Worm (Caenorhabditis elegans) whole organism, L4 larva: ENCODE measurements around the gene K08F4.5.

Experiments
- T20F7.1 ChIP-seq: fragments of 200-800 bp; sonication (Bioruptor generic); optimal IDR thresholded peaks from 2 replicates; lab custom pipeline; 2018; ENCODE audit warnings: mild to moderate bottlenecking, missing genetic modification characterization, missing compliant biosample characterization
- T26A8.4 ChIP-seq: fragments of 200-800 bp; sonication (Bioruptor generic); IDR thresholded peaks from 2 replicates; pipeline ENCODE4 v1.3.6; 2022; ENCODE audit warnings: missing genetic modification characterization, missing compliant biosample characterization
- aha-1 ChIP-seq: fragments of 150-350 bp; peaks from one replicate; lab custom pipeline; 2014; ENCODE audit warnings: missing biosample characterization, missing genetic modification characterization
- ceh-28 ChIP-seq: fragments of 150-350 bp; optimal IDR thresholded peaks from 2 replicates; lab custom pipeline; 2014; ENCODE audit warnings: missing biosample characterization, missing genetic modification reagents, missing genetic modification characterization
- ceh-62 ChIP-seq: sonication (generic microtip); optimal IDR thresholded peaks from 2 replicates; lab custom pipeline; 2017; ENCODE audit warnings: missing biosample characterization, missing genetic modification characterization
- ces-1 ChIP-seq: fragments of 150-350 bp; sonication (generic microtip); optimal IDR thresholded peaks from 4 replicates; lab custom pipeline; 2014; ENCODE audit warnings: missing biosample characterization, missing genetic modification reagents, missing genetic modification characterization
- ctbp-1 ChIP-seq: fragments of 200-800 bp; sonication (Bioruptor generic); IDR thresholded peaks from 2 replicates; pipeline ENCODE4 v1.3.6; 2022; ENCODE audit warnings: missing genetic modification reagents, missing genetic modification characterization, missing compliant biosample characterization
- daf-16 ChIP-seq, 3 experiments: sonication (generic microtip); optimal IDR thresholded peaks; 2 replicates each; lab custom pipeline; 2016 to 2017; ENCODE audit warnings: missing genetic modification characterization in 3 of 3, missing genetic modification reagents in 3 of 3, mild to moderate bottlenecking in 2 of 3, missing compliant biosample characterization in 2 of 3, missing biosample characterization in 1 of 3, moderate library complexity in 1 of 3
- daf-19 ChIP-seq: fragments of 200-800 bp; sonication (Bioruptor generic); conservative IDR thresholded peaks from 2 replicates; pipeline ENCODE4 v1.3.6; 2022; ENCODE audit warnings: missing genetic modification characterization, missing compliant biosample characterization
- dmd-6 ChIP-seq: fragments of 200-800 bp; sonication (Bioruptor generic); IDR thresholded peaks from 2 replicates; pipeline ENCODE4 v1.3.6; 2022; ENCODE audit warnings: missing genetic modification reagents, missing genetic modification characterization, missing compliant biosample characterization
- dmd-9 ChIP-seq: fragments of 200-800 bp; sonication (Bioruptor generic); IDR thresholded peaks from 2 replicates; pipeline ENCODE4 v1.3.6; 2022; ENCODE audit warnings: missing genetic modification reagents, missing genetic modification characterization, missing compliant biosample characterization
- dpl-1 ChIP-seq: fragments of 150-350 bp; optimal IDR thresholded peaks from 2 replicates; lab custom pipeline; 2014; ENCODE audit warnings: missing biosample characterization, missing genetic modification reagents, missing genetic modification characterization
- dve-1 ChIP-seq: sonication (generic microtip); optimal IDR thresholded peaks from 2 replicates; lab custom pipeline; 2017; ENCODE audit warnings: antibody characterized with exemption, mild to moderate bottlenecking, missing genetic modification characterization, missing compliant biosample characterization; ENCODE audit not compliant: insufficient read depth
- fkh-10 ChIP-seq: fragments of 150-350 bp; optimal IDR thresholded peaks from 2 replicates; lab custom pipeline; 2014; ENCODE audit warnings: missing biosample characterization, missing genetic modification reagents, missing genetic modification characterization
- hlh-30 ChIP-seq: sonication (generic microtip); optimal IDR thresholded peaks from 2 replicates; lab custom pipeline; 2017; ENCODE audit warnings: antibody characterized with exemption, mild to moderate bottlenecking, missing genetic modification characterization, missing compliant biosample characterization; ENCODE audit not compliant: insufficient read depth
- lin-13 ChIP-seq: fragments of 150-350 bp; optimal IDR thresholded peaks from 2 replicates; lab custom pipeline; 2014; ENCODE audit warnings: missing biosample characterization, missing genetic modification reagents, missing genetic modification characterization
- lin-29 ChIP-seq: fragments of 200-800 bp; sonication (Bioruptor generic); IDR thresholded peaks from 2 replicates; pipeline ENCODE4 v1.3.6; 2022; ENCODE audit warnings: missing genetic modification reagents, missing genetic modification characterization, missing compliant biosample characterization
- lin-38 ChIP-seq: fragments of 200-800 bp; sonication (Bioruptor generic); IDR thresholded peaks from 2 replicates; pipeline ENCODE4 v1.3.6; 2022; ENCODE audit warnings: missing genetic modification reagents, missing genetic modification characterization, missing compliant biosample characterization
- lsy-2 ChIP-seq, 2 experiments: fragments of 150-350 bp in 1 of 2; sonication (generic microtip) in 1 of 2; optimal IDR thresholded peaks; 2 replicates each; lab custom pipeline; 2014 to 2017; ENCODE audit warnings: missing biosample characterization in 2 of 2, missing genetic modification characterization in 2 of 2
- mdl-1 ChIP-seq, 2 experiments: fragments of 150-350 bp in 1 of 2; sonication (generic microtip) in 1 of 2; optimal IDR thresholded peaks; 2 replicates each; lab custom pipeline; 2014 to 2017; ENCODE audit warnings: missing biosample characterization in 2 of 2, missing genetic modification characterization in 2 of 2
- mep-1 ChIP-seq: fragments of 150-350 bp; sonication (generic microtip); optimal IDR thresholded peaks from 3 replicates; lab custom pipeline; 2014; ENCODE audit warnings: missing biosample characterization, missing genetic modification characterization
- mes-2 ChIP-seq: sonication (generic microtip); optimal IDR thresholded peaks from 2 replicates; lab custom pipeline; 2016; ENCODE audit warnings: missing genotype, mild to moderate bottlenecking, missing genetic modification characterization, missing compliant biosample characterization; ENCODE audit not compliant: poor library complexity, severe bottlenecking
- mxl-3 ChIP-seq: fragments of 200-800 bp; sonication (Bioruptor generic); optimal IDR thresholded peaks from 2 replicates; lab custom pipeline; 2018; ENCODE audit warnings: mild to moderate bottlenecking, missing genetic modification characterization, missing compliant biosample characterization
- nhr-111 ChIP-seq: fragments of 200-800 bp; sonication (Bioruptor generic); optimal IDR thresholded peaks from 2 replicates; lab custom pipeline; 2018; ENCODE audit warnings: mild to moderate bottlenecking, missing genetic modification characterization, missing compliant biosample characterization
- nhr-25 ChIP-seq: sonication (generic microtip); optimal IDR thresholded peaks from 2 replicates; lab custom pipeline; 2017; ENCODE audit warnings: missing genetic modification characterization, mild to moderate bottlenecking, missing compliant biosample characterization, antibody characterized with exemption, moderate library complexity, borderline replicate concordance; ENCODE audit not compliant: insufficient read depth
- nhr-28 ChIP-seq: fragments of 150-350 bp; optimal IDR thresholded peaks from 2 replicates; lab custom pipeline; 2014; ENCODE audit warnings: missing biosample characterization, missing genetic modification characterization
- nhr-42 ChIP-seq: fragments of 200-800 bp; sonication (Bioruptor generic); IDR thresholded peaks from 2 replicates; pipeline ENCODE4 v1.3.6; 2022; ENCODE audit warnings: missing genetic modification characterization, missing compliant biosample characterization
- nhr-6 ChIP-seq: fragments of 150-350 bp; optimal IDR thresholded peaks from 2 replicates; lab custom pipeline; 2014; ENCODE audit warnings: missing biosample characterization, missing genetic modification characterization
- rbr-2 ChIP-seq: sonication (generic microtip); optimal IDR thresholded peaks from 2 replicates; lab custom pipeline; 2016; ENCODE audit warnings: missing genotype, missing genetic modification characterization, missing compliant biosample characterization
- saeg-2 ChIP-seq: fragments of 200-800 bp; sonication (Bioruptor generic); IDR thresholded peaks from 2 replicates; pipeline ENCODE4 v1.3.6; 2022; ENCODE audit warnings: missing genetic modification reagents, missing genetic modification characterization, missing compliant biosample characterization
- snpc-1.2 ChIP-seq: fragments of 200-800 bp; sonication (Bioruptor generic); IDR thresholded peaks from 2 replicates; pipeline ENCODE4 v1.3.6; 2022; ENCODE audit warnings: missing genetic modification reagents, missing genetic modification characterization, missing compliant biosample characterization
- unc-130 ChIP-seq: sonication (generic microtip); optimal IDR thresholded peaks from 2 replicates; lab custom pipeline; 2016; ENCODE audit warnings: missing genetic modification reagents, missing genetic modification characterization, missing compliant biosample characterization
- unc-62 ChIP-seq, 3 experiments: fragments of 150-350 bp in 1 of 3; sonication (generic microtip); optimal IDR thresholded peaks in 2 of 3; peaks in 1 of 3; 1 replicate in 1 of 3; 2 replicates in 2 of 3; lab custom pipeline; 2014 to 2017; ENCODE audit warnings: missing biosample characterization in 3 of 3, missing genetic modification characterization in 3 of 3, missing genetic modification reagents in 3 of 3, missing genotype in 1 of 3
- vab-7 ChIP-seq: fragments of 200-800 bp; sonication (Bioruptor generic); IDR thresholded peaks from 2 replicates; pipeline ENCODE4 v1.3.6; 2022; ENCODE audit warnings: missing genetic modification reagents, missing genetic modification characterization, missing compliant biosample characterization

Gene K08F4.5

DNA sequence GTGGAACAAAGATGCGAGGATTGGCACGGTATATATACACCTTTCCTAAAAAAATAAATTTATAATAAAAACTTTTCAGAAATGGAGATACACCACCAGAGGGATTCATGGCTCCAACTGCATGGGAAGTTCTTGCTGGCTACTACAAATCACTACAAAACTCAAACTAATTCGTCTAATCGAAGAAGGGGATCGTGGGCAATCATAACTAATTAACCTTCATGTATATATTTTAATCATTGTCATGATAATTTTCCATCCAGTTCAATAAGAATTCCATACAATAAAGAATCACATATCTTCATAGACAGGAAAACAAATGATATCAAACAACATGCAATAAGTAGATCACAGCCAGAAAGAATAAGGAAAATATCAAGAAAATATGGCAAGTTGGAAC lies 28.4 kb upstream of the K08F4.5 start:
- TF ChIP-seq lin-38 (GFP tag; lab: Robert Waterston, UW) (peak; percentile 28; the same call in 1 of the 2 replicates), unc-62 (GFP tag; optimal IDR thresholded peaks at IDR 0.05 in 1 of 2; lab: Kevin White, UChicago) (no peak), unc-62 (tag; optimal IDR thresholded peaks at IDR 0.05; lab: Kevin White, UChicago) (no peak), vab-7 (no peak), saeg-2 (no peak)
- TF ChIP-seq, all 104 proteins: peak for 1

DNA sequence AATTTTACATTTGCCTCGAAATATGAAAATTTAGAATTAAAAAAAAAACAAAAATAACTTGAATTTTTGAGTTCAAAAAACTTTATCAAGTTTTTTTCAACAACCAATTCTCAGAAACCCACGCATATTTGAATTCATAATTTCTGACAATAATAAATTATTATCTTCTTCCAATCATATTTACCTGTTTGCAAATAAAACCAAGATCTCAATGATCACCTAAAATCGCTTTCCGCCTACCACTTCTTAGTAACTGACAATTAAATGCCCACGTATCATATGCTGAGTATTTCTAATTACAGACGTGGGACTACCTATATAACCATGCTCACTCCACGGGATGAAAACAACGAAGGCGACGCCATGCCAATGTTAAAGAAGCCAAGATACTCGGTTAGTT lies 26.0 kb upstream of the K08F4.5 start, which contains the start of gene pps-1:
pps-1 (plus strand) TSS at position 301 of the 400 bp plus-strand sequence.
- TF ChIP-seq mep-1 (no peak), daf-19 (0 out of 2 replicates have a peak, but pooled peaks have one; percentile 13)

ce11 chrIV:10157489-10158088 lies 21.9 kb upstream of the K08F4.5 start, which contains the start of gene ttr-53:
ttr-53 (plus strand) TSS chrIV:10158038.
- TF ChIP-seq aha-1 (tag; lab: Kevin White, UChicago) (peak; percentile 30), nhr-42 (GFP tag; lab: Robert Waterston, UW) (no peak), dmd-6 (0 out of 2 replicates have a peak, but pooled peaks have one; percentile 11)

DNA sequence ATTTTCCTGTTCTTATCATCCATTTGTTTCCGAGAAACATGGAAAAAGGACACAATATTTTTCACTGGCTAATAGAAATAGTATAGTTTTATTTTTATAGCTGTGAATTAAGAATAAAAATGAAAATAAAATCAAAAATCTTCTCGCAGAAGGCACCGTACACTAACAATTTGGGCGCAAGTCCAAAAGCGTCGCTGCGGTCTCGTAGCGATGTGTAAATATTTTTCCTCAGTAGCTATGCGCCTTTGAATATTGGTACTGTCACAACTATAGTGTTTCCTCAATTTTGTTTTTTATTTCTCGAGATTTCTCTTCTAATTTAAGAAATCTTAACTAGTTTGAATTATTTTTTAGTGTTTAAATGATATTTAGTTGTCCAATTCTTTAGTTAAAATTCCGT lies 21.3 kb upstream of the K08F4.5 start:
- TF ChIP-seq snpc-1.2 (GFP tag; lab: Robert Waterston, UW) = peak; percentile 63; the same call in 1 of the 2 replicates
- no peak for TF ChIP-seq dmd-6
- TF ChIP-seq, all 104 proteins: peak for 1

ce11 chrIV:10155475-10155874 lies 19.8 kb upstream of the K08F4.5 start, which contains the start of gene ttr-54:
ttr-54 (plus strand) TSS chrIV:10155775.
- TF ChIP-seq T26A8.4 (GFP tag; lab: Robert Waterston, UW) (no peak), lin-29 (GFP tag; lab: Robert Waterston, UW) (no peak), hlh-30 (peak; percentile 10)

DNA sequence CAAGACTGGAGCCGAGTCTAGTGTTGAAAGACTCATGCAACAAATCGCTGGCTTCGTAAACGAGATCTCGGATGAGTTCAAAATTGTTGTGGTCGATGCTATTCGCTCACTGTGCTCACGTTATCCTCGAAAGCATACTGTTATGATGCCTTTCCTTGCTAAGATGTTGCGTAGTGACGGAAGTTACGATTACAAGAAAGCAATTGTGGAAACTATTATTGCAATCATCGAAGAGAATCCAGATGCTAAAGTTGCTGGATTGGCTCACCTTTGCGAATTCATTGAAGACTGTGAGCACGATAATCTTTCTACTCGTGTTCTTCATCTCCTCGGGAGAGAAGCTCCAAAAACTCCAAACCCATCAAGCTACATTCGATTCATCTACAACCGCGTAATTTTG lies 17.8 kb upstream of the K08F4.5 start:
- TF ChIP-seq daf-16 (GFP tag; optimal IDR thresholded peaks at IDR 0.05; lab: Kevin White, UChicago) (no peak), daf-16 (tag; optimal IDR thresholded peaks at IDR 0.05; lab: Kevin White, UChicago) (no peak), unc-62 (GFP tag; optimal IDR thresholded peaks at IDR 0.05 in 1 of 2; lab: Kevin White, UChicago) (peak in 1 of 2 experiments; percentile 95), unc-62 (tag; optimal IDR thresholded peaks at IDR 0.05; lab: Kevin White, UChicago) (no peak)

ce11 chrIV:10151439-10151997 lies 15.8 kb upstream of the K08F4.5 start, which contains the start of gene copg-1:
copg-1 (plus strand) TSS chrIV:10151947.
- peak in 1 of 2 experiments; percentile 9 for TF ChIP-seq mdl-1 (tag; optimal IDR thresholded peaks at IDR 0.05; lab: Kevin White, UChicago)
- TF ChIP-seq lin-38 (GFP tag; lab: Robert Waterston, UW) = peak; percentile 39; the same call in 1 of the 2 replicates
- peak; percentile 11 for TF ChIP-seq mxl-3 (GFP tag; lab: Kevin White, UChicago)
- TF ChIP-seq rbr-2 (tag; lab: Kevin White, UChicago) = peak; percentile 19
- no peak for TF ChIP-seq daf-19
- no peak for TF ChIP-seq unc-130 (GFP tag; lab: Kevin White, UChicago)
- peak; percentile 55 for TF ChIP-seq ces-1 (GFP tag; lab: Kevin White, UChicago)
- no peak for TF ChIP-seq ceh-28 (tag; lab: Kevin White, UChicago)
- peak; percentile 13 for TF ChIP-seq fkh-10
- no peak for TF ChIP-seq nhr-111
- no peak for TF ChIP-seq nhr-25 (tag; lab: Kevin White, UChicago)
- peak; percentile 39 for TF ChIP-seq dve-1 (tag; lab: Kevin White, UChicago)
- peak; percentile 52 for TF ChIP-seq T20F7.1 (GFP tag; lab: Kevin White, UChicago)
- peak; percentile 55 for TF ChIP-seq dpl-1 (GFP tag; lab: Kevin White, UChicago)
- TF ChIP-seq lin-13 = peak; percentile 42
- peak; percentile 74 for TF ChIP-seq aha-1 (tag; lab: Kevin White, UChicago)
- peak; percentile 77 for TF ChIP-seq mes-2 (tag; lab: Kevin White, UChicago)
- peak in 1 of 2 experiments; percentile 96 for TF ChIP-seq lsy-2 (tag; optimal IDR thresholded peaks at IDR 0.05; lab: Kevin White, UChicago)
- TF ChIP-seq nhr-28 (tag; lab: Kevin White, UChicago) = peak; percentile 28
- TF ChIP-seq mep-1 = peak; percentile 42
- 0 out of 2 replicates have a peak, but pooled peaks have one; percentile 16 for TF ChIP-seq ctbp-1
- no peak for TF ChIP-seq dmd-9 (GFP tag; lab: Robert Waterston, UW)
- no peak for TF ChIP-seq ceh-62
- peak; percentile 28 for TF ChIP-seq nhr-6
- TF ChIP-seq dmd-6 = 0 out of 2 replicates have a peak, but pooled peaks have one; percentile 7
- TF ChIP-seq hlh-30 = peak; percentile 80
